Fruit fly (Drosophila melanogaster) whole organism: Measurements from ENCODE around the gene CG11843.

Experiments used
- CG8478 ChIP-seq: fragments of >200 bp; optimal IDR thresholded peaks from 2 replicates; lab custom pipeline; 2018; ENCODE audit warnings: inconsistent platforms
- Dll ChIP-seq: fragments of >200 bp; optimal IDR thresholded peaks from 2 replicates; lab custom pipeline; 2017
- EcR ChIP-seq, 2 experiments: fragments of >200 bp; optimal IDR thresholded peaks; 2 replicates each; lab custom pipeline; 2017; ENCODE audit warnings: missing biosample characterization in 2 of 2, missing genetic modification characterization in 2 of 2, missing genetic modification reagents in 2 of 2
- pan ChIP-seq: fragments of >200 bp; optimal IDR thresholded peaks from 2 replicates; lab custom pipeline; 2017
- psq ChIP-seq: fragments of >200 bp; optimal IDR thresholded peaks from 2 replicates; lab custom pipeline; 2017
- usp ChIP-seq: fragments of >200 bp; optimal IDR thresholded peaks from 2 replicates; lab custom pipeline; 2017; ENCODE audit warnings: missing biosample characterization, missing genetic modification characterization, mixed read lengths

The CG11843 gene

DNA sequence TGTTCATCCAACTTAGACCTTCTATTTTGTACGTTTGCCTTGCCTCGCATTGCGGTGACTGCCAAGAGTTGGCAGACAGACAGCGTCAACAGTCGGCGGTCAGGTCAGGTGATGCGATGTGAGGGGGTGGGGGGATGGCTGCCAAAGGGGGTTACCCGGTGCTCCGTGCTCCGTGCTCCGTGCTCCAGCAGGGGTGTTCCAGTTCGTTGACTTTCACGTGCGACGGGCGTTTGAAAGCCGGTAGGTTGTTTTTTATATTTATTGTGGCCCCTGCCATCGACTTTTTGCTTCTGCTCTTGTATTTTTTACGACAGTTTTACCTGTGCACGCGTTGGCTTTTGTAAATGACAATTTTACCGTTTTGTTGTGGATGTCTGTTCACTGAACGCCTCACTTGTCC is 27.9 kb downstream of the CG11843 start:
- TF ChIP-seq pan (no peak), psq (no peak), Dll (lab: Kevin White, UChicago) (no peak), EcR (GFP tag; optimal IDR thresholded peaks at IDR 0.05; lab: Kevin White, UChicago) (no peak), CG8478 (lab: Kevin White, UChicago) (no peak), usp (GFP tag; lab: Kevin White, UChicago) (no peak)

DNA sequence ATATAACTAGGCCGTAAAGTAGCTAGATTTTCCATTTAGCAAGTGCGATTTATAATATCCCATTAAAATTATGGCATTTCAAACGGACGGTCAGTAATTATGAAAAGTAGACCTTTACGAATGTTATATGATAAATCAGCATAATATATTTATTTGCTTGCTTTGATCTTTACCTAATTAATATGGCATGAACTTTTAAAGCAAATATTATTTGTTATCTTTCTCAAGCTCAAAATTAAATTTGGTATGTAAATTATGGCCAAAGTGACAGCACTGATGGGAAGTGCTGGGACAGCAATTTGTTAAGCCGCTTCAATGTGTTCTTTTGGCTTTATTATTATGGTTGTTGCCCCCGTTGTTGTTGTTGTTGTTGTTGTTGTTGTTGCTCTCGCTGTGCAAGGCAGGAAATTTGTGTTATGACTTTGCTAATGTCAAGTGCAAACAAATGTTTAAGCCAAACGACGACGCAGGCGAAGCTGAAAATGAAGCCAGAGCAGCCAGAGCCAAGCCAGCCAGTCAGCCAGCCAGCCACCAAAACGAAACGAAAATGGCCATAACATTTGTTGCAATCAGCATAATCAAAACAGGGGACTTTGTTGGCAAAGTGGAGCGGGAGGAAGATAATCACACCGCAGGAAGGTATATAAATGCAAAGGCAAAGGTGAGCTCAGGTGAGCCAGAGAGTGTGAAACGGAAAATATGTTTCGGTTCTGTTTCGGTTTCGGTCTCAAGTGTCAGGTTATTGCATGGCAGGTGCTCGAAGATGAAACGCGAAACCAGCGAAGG is 28.6 kb downstream of the CG11843 start:
- no peak for TF ChIP-seq psq
- TF ChIP-seq EcR (GFP tag; optimal IDR thresholded peaks at IDR 0.05; lab: Kevin White, UChicago) = no peak
- TF ChIP-seq CG8478 (lab: Kevin White, UChicago) = no peak
- TF ChIP-seq Dll (lab: Kevin White, UChicago) = no peak
- TF ChIP-seq usp (GFP tag; lab: Kevin White, UChicago) = no peak
- TF ChIP-seq pan = no peak

- no peak for TF ChIP-seq psq
- TF ChIP-seq CG8478 (lab: Kevin White, UChicago) = no peak
- TF ChIP-seq usp (GFP tag; lab: Kevin White, UChicago) = no peak
These were observed 29.6 kb downstream of the CG11843 start for dm6 chr3R:29083459-29084457.

- TF ChIP-seq usp (GFP tag; lab: Kevin White, UChicago) (no peak), psq (no peak), Dll (lab: Kevin White, UChicago) (no peak), CG8478 (lab: Kevin White, UChicago) (no peak), pan (no peak), EcR (GFP tag; optimal IDR thresholded peaks at IDR 0.05; lab: Kevin White, UChicago) (no peak)
These were observed 32.7 kb downstream of the CG11843 start for dm6 chr3R:29086896-29087295.

dm6 chr3R:29087302-29087782 is 33.2 kb downstream of the CG11843 start:
- TF ChIP-seq psq = no peak
- TF ChIP-seq EcR (GFP tag; optimal IDR thresholded peaks at IDR 0.05; lab: Kevin White, UChicago) = no peak
- no peak for TF ChIP-seq pan
- no peak for TF ChIP-seq CG8478 (lab: Kevin White, UChicago)
- no peak for TF ChIP-seq usp (GFP tag; lab: Kevin White, UChicago)
- no peak for TF ChIP-seq Dll (lab: Kevin White, UChicago)

DNA sequence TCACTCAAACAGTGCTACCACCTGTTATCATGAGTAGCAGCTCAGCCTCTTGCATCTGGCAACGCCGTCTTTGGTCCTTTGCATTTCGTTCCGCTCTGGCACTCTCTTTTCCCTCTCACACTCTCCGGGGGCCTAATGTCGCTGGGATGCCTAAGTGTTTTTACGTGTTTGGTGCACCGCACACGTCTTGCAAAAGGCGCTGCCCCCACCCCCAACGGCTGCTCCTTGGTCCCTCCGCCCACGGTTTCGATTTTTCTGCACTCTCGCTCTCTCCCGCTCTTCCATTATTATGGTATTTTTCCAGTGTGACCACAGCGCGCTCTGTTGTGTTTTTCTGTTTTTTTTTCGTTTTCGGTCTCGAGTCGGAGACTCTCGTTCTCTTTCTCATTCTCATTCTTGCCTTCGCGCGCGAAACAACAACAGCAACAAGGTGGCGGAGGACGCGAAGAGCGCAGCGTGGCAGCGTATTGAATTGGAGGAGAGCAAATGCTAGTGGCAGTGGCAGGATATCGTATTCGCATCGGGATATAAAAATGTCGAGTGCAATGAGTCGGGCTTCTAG is 33.9 kb downstream of the CG11843 start:
- peak; percentile 79 for TF ChIP-seq Dll (lab: Kevin White, UChicago)
- no peak for TF ChIP-seq psq

DNA sequence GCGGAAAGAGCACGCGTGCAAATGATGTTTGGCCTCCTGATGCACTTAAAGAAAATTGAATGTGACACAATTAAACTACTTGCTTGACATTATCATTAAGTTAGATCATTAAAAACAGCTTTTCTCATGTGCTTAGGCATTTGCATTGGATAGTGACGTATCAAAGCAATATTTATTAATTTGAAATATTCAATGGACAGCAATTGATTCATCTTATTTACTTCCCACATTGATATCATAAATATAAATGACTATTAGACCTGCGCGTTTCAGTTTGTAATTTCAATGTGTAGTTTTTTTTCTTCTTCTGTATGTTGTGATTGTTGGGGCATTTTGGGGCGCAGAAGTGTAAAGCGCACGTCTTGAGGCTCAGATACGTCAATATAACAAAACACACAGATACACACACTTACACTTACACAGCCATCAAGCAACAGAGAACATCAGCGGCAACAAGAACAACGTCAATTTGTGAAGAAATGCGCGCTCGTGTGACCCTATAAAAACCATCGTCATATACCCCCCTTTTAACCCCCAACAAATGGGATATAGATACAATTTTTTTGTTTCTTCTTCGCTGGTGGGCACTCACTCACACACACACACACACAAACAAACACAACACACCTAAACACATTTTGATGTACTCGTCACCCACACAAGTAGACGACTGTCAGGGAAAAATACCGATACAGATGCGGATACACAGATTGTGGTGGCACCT is 35.0 kb downstream of the CG11843 start:
- no peak for TF ChIP-seq psq
- no peak for TF ChIP-seq usp (GFP tag; lab: Kevin White, UChicago)
- TF ChIP-seq EcR (GFP tag; optimal IDR thresholded peaks at IDR 0.05; lab: Kevin White, UChicago) = no peak
- TF ChIP-seq pan = no peak
- no peak for TF ChIP-seq Dll (lab: Kevin White, UChicago)
- TF ChIP-seq CG8478 (lab: Kevin White, UChicago) = no peak

DNA sequence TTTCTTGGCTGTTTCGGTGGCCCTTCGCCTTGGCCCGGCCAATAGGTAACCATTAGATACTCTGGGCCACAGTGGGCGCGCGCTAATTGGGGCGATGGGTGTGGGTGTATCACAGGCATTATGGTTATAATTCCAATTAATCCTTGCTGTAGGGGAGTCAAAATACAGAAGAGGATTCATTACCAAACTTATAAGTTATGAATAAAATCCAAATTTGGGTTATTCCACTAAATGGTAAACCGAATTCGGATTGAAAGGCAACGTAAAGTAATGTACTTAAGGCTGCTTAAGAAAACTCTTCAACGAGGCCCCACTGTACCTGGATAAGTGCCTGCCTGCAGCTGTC is 35.5 kb downstream of the CG11843 start:
- TF ChIP-seq EcR (GFP tag; optimal IDR thresholded peaks at IDR 0.05; lab: Kevin White, UChicago) = no peak

- TF ChIP-seq pan = no peak
- TF ChIP-seq EcR (GFP tag; optimal IDR thresholded peaks at IDR 0.05; lab: Kevin White, UChicago) = no peak
- no peak for TF ChIP-seq CG8478 (lab: Kevin White, UChicago)
- TF ChIP-seq usp (GFP tag; lab: Kevin White, UChicago) = no peak
- no peak for TF ChIP-seq Dll (lab: Kevin White, UChicago)
- TF ChIP-seq psq = no peak
These were observed 37.5 kb downstream of the CG11843 start for dm6 chr3R:29091609-29092008.

DNA sequence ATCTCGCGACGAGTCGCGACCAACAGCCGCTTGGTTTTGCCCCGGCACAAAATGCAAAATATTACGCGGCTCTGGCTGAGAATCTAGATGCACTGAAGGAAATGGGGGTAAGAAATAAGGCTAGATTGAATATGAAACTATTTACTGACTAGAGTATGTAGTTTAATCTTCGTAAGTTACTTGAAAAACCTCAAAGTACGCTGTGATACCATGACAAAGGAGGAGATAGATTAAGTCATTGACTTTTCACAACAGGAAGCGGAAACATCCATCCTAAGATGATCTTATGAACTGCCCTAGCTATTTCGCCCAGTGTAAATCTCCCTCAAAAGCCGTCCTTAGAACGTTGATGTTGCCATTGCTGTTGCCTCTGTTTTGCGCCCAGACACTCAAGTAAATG is 40.0 kb downstream of the CG11843 start:
- no peak for TF ChIP-seq psq
- no peak for TF ChIP-seq EcR (GFP tag; optimal IDR thresholded peaks at IDR 0.05; lab: Kevin White, UChicago)
- TF ChIP-seq pan = no peak
- no peak for TF ChIP-seq CG8478 (lab: Kevin White, UChicago)
- no peak for TF ChIP-seq usp (GFP tag; lab: Kevin White, UChicago)
- TF ChIP-seq Dll (lab: Kevin White, UChicago) = no peak

DNA sequence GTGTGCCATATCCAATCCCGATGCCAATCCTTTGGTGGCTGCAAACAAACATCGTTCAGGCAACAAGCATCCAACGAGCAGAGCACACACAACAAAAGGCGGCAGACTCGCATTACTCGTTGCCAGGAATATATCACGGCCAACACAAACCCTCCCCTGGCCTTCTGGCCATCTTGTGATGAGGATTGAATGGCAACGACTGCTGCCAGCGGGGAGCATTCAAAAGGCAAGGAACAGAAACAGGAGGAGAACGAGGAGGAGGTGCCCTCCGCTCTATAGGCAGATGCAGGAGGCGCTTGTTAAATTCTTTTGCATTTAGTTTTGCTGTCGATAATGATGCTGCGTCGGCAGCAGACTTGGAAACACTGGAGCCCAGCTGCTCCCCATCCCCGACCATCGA is 41.4 kb downstream of the CG11843 start:
- TF ChIP-seq CG8478 (lab: Kevin White, UChicago) (no peak), pan (no peak), psq (no peak), Dll (lab: Kevin White, UChicago) (peak; percentile 77)
